Worm (Caenorhabditis elegans): ENCODE measurements around the gene lron-15.

DNA sequence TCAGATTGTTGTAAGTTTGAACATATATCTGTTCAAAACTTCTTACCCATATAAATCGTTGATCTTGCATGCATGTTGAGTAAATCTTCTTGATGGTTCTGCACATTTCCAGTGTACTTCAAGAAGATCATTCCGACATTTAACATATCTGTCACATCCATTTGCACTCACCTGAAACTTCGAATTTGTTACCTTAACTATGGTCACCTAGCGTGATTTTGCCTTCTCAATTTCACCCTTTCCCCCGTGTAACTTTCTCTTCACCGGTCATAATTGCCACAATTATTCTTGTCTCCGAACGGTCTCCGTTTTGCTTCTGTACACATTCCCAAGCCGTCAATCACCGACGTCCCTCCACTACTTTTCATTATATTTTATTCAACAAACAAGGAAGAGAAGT is 31.3 kb downstream of the lron-15 start:
- no peak for TF ChIP-seq mep-1 (tag; optimal IDR thresholded peaks at IDR 0.05)
- no peak for TF ChIP-seq ces-1 (GFP tag; optimal IDR thresholded peaks at IDR 0.05)
- TF ChIP-seq elt-1 (tag; optimal IDR thresholded peaks at IDR 0.05; ENCODE audit: borderline replicate concordance, insufficient read depth): no peak
- TF ChIP-seq lsy-2 (tag; optimal IDR thresholded peaks at IDR 0.05): no peak
- TF ChIP-seq blmp-1 (tag; optimal IDR thresholded peaks at IDR 0.05): no peak
- no peak for TF ChIP-seq unc-39 (tag; optimal IDR thresholded peaks at IDR 0.05)
